Fruit fly (Drosophila melanogaster) whole organism, embryonic: Measurements from ENCODE around the gene CG13113.
A peak's percentile ranks its signal among the peaks of the same experiment; 100 is the strongest.

Source experiments
- Atf6 ChIP-seq: fragments of 200-800 bp; sonication (Bioruptor generic); IDR thresholded peaks from 2 replicates; pipeline ENCODE4 v1.3.6; 2022; ENCODE audit warnings: missing biosample characterization, missing genetic modification characterization
- BEAF-32 ChIP-seq: fragments of 200-800 bp; sonication (Bioruptor generic); optimal IDR thresholded peaks from 3 replicates; lab custom pipeline; 2017; ENCODE audit warnings: missing biosample characterization, missing genetic modification characterization, mild to moderate bottlenecking, moderate library complexity, missing genetic modification reagents
- CG10267 ChIP-seq: fragments of 200-800 bp; sonication (Bioruptor generic); optimal IDR thresholded peaks from 2 replicates; lab custom pipeline; 2018; ENCODE audit warnings: missing biosample characterization, mild to moderate bottlenecking, missing genetic modification characterization, moderate library complexity
- CG11093 ChIP-seq: fragments of 200-800 bp; sonication (Bioruptor generic); IDR thresholded peaks from 3 replicates; pipeline ENCODE4 v1.3.6; 2022; ENCODE audit warnings: missing biosample characterization, missing genetic modification characterization
- CG1233 ChIP-seq: fragments of 200-800 bp; sonication (Bioruptor generic); optimal IDR thresholded peaks from 4 replicates; lab custom pipeline; 2018; ENCODE audit warnings: missing biosample characterization, mild to moderate bottlenecking, missing genetic modification characterization
- CG13424 ChIP-seq: fragments of 200-800 bp; sonication (Bioruptor generic); optimal IDR thresholded peaks from 2 replicates; lab custom pipeline; 2019; ENCODE audit warnings: missing biosample characterization, mild to moderate bottlenecking, missing genetic modification characterization, moderate library complexity
- CG13894 ChIP-seq: fragments of 200-800 bp; sonication (Bioruptor generic); optimal IDR thresholded peaks from 3 replicates; lab custom pipeline; 2018; ENCODE audit warnings: missing biosample characterization, mild to moderate bottlenecking, missing genetic modification characterization, moderate library complexity
- CG14014 ChIP-seq: fragments of 200-800 bp; sonication (Bioruptor generic); IDR thresholded peaks from 2 replicates; pipeline ENCODE4 v1.3.6; 2022; ENCODE audit warnings: missing biosample characterization, missing genetic modification characterization
- CG17802 ChIP-seq: fragments of 200-800 bp; sonication (Bioruptor generic); optimal IDR thresholded peaks from 2 replicates; lab custom pipeline; 2018; ENCODE audit warnings: missing biosample characterization, mild to moderate bottlenecking, missing genetic modification characterization, moderate library complexity
- CG2120 ChIP-seq: fragments of 200-800 bp; sonication (Bioruptor generic); optimal IDR thresholded peaks from 3 replicates; lab custom pipeline; 2016; ENCODE audit warnings: missing biosample characterization, missing genetic modification characterization
- CG2678 ChIP-seq: fragments of 200-800 bp; sonication (Bioruptor generic); optimal IDR thresholded peaks from 3 replicates; lab custom pipeline; 2019; ENCODE audit warnings: missing biosample characterization, mild to moderate bottlenecking, missing genetic modification characterization, moderate library complexity
- CG32772 ChIP-seq: fragments of 200-800 bp; sonication (Bioruptor generic); IDR thresholded peaks from 2 replicates; pipeline ENCODE4 v1.3.6; 2022; ENCODE audit warnings: missing biosample characterization, missing genetic modification characterization
- CG3281 ChIP-seq: fragments of 200-800 bp; sonication (Bioruptor generic); optimal IDR thresholded peaks from 3 replicates; lab custom pipeline; 2017; ENCODE audit warnings: missing biosample characterization, mild to moderate bottlenecking, missing genetic modification characterization
- CG4328 ChIP-seq: fragments of 200-800 bp; sonication (Bioruptor generic); optimal IDR thresholded peaks from 3 replicates; lab custom pipeline; 2017; ENCODE audit warnings: missing biosample characterization, missing genetic modification reagents, missing genetic modification characterization
- CG6791 ChIP-seq: fragments of 200-800 bp; sonication (Bioruptor generic); IDR thresholded peaks from 3 replicates; pipeline ENCODE4 v1.3.6; 2022; ENCODE audit warnings: missing biosample characterization, missing genetic modification characterization; ENCODE audit not compliant: partially characterized antibody
- CG7839 ChIP-seq: fragments of 200-800 bp; sonication (Bioruptor generic); optimal IDR thresholded peaks from 3 replicates; lab custom pipeline; 2018; ENCODE audit warnings: missing biosample characterization, mild to moderate bottlenecking, missing genetic modification characterization, moderate library complexity
- CG7987 ChIP-seq: fragments of 200-800 bp; sonication (Bioruptor generic); optimal IDR thresholded peaks from 2 replicates; lab custom pipeline; 2018; ENCODE audit warnings: missing biosample characterization, mild to moderate bottlenecking, missing genetic modification characterization, moderate library complexity
- CG9215 ChIP-seq: fragments of 200-800 bp; sonication (Bioruptor generic); IDR thresholded peaks from 2 replicates; pipeline ENCODE4 v1.3.6; 2022; ENCODE audit warnings: missing biosample characterization, missing genetic modification characterization
- Chrac-16 ChIP-seq: fragments of 200-800 bp; sonication (Bioruptor generic); optimal IDR thresholded peaks from 3 replicates; lab custom pipeline; 2016; ENCODE audit warnings: missing biosample characterization, missing genetic modification characterization
- D19A ChIP-seq: fragments of 200-800 bp; optimal IDR thresholded peaks from 3 replicates; lab custom pipeline; 2019; ENCODE audit warnings: missing biosample characterization, mild to moderate bottlenecking, missing genetic modification characterization, moderate library complexity
- HmgD ChIP-seq: fragments of 200-800 bp; sonication (Bioruptor generic); optimal IDR thresholded peaks from 3 replicates; lab custom pipeline; 2016; ENCODE audit warnings: missing biosample characterization, missing genetic modification characterization
- Opbp ChIP-seq: fragments of 200-800 bp; sonication (Bioruptor generic); IDR thresholded peaks from 3 replicates; pipeline ENCODE4 v1.3.6; 2022; ENCODE audit warnings: missing biosample characterization, missing genetic modification characterization; ENCODE audit not compliant: partially characterized antibody
- Sox102F ChIP-seq: fragments of 200-800 bp; sonication (Bioruptor generic); optimal IDR thresholded peaks from 2 replicates; lab custom pipeline; 2018; ENCODE audit warnings: missing biosample characterization, mild to moderate bottlenecking, missing genetic modification characterization, moderate library complexity
- Usf ChIP-seq: fragments of 200-800 bp; sonication (Bioruptor generic); optimal IDR thresholded peaks from 2 replicates; lab custom pipeline; 2017; ENCODE audit warnings: missing genotype, missing biosample characterization, missing genetic modification characterization
- Xrp1 ChIP-seq: fragments of 200-800 bp; sonication (Bioruptor generic); IDR thresholded peaks from 2 replicates; pipeline ENCODE4 v1.3.6; 2022; ENCODE audit warnings: missing biosample characterization, missing genetic modification characterization
- amos ChIP-seq: fragments of 200-800 bp; sonication (Bioruptor generic); IDR thresholded peaks from 2 replicates; pipeline ENCODE4 v1.3.6; 2022; ENCODE audit warnings: missing biosample characterization, missing genetic modification characterization; ENCODE audit not compliant: partially characterized antibody
- aop ChIP-seq: fragments of 200-800 bp; sonication (Bioruptor generic); IDR thresholded peaks from 2 replicates; pipeline ENCODE4 v1.3.6; 2022; ENCODE audit warnings: missing biosample characterization, missing genetic modification characterization
- caup ChIP-seq: fragments of 200-800 bp; sonication (Bioruptor generic); optimal IDR thresholded peaks from 3 replicates; lab custom pipeline; 2017; ENCODE audit warnings: missing biosample characterization, mild to moderate bottlenecking, missing genetic modification characterization, moderate library complexity; ENCODE audit not compliant: severe bottlenecking
- dpn ChIP-seq, 2 experiments: fragments of 200-800 bp; sonication (Bioruptor generic); optimal IDR thresholded peaks; 3 replicates each; lab custom pipeline; 2016; ENCODE audit warnings: missing biosample characterization in 2 of 2, missing genetic modification characterization in 2 of 2
- en ChIP-seq: fragments of 200-800 bp; sonication (Bioruptor generic); optimal IDR thresholded peaks from 2 replicates; lab custom pipeline; 2016; ENCODE audit warnings: missing biosample characterization, missing genetic modification characterization
- esg ChIP-seq: fragments of 200-800 bp; sonication (Bioruptor generic); conservative IDR thresholded peaks from 2 replicates; pipeline ENCODE4 v1.3.6; 2022; ENCODE audit warnings: missing biosample characterization, missing genetic modification characterization
- eve ChIP-seq, 2 experiments: fragments of >200 bp; optimal IDR thresholded peaks; 2 replicates each; lab custom pipeline; 2017; ENCODE audit warnings: missing biosample characterization in 2 of 2, missing genetic modification characterization in 2 of 2
- fru ChIP-seq: fragments of >200 bp; optimal IDR thresholded peaks from 2 replicates; lab custom pipeline; 2017
- gce ChIP-seq: fragments of 200-800 bp; sonication (Bioruptor generic); IDR thresholded peaks from 3 replicates; pipeline ENCODE4 v1.3.6; 2022; ENCODE audit warnings: missing biosample characterization, missing genetic modification characterization
- gcm2 ChIP-seq: fragments of 200-800 bp; sonication (Bioruptor generic); optimal IDR thresholded peaks from 2 replicates; lab custom pipeline; 2016; ENCODE audit warnings: missing biosample characterization, missing genetic modification characterization
- grau ChIP-seq: fragments of 200-800 bp; optimal IDR thresholded peaks from 3 replicates; lab custom pipeline; 2019; ENCODE audit warnings: missing biosample characterization, mild to moderate bottlenecking, missing genetic modification characterization, moderate library complexity
- ind ChIP-seq: fragments of 200-800 bp; sonication (Bioruptor generic); optimal IDR thresholded peaks from 3 replicates; lab custom pipeline; 2016; ENCODE audit warnings: missing biosample characterization, missing genetic modification characterization
- lbe ChIP-seq: fragments of 200-800 bp; sonication (Bioruptor generic); optimal IDR thresholded peaks from 2 replicates; lab custom pipeline; 2016; ENCODE audit warnings: missing biosample characterization, mild to moderate bottlenecking, missing genetic modification characterization
- mirr ChIP-seq: fragments of 200-800 bp; sonication (Bioruptor generic); optimal IDR thresholded peaks from 3 replicates; lab custom pipeline; 2018; ENCODE audit warnings: missing biosample characterization, mild to moderate bottlenecking, missing genetic modification characterization
- nom ChIP-seq: fragments of 200-800 bp; sonication (Bioruptor generic); optimal IDR thresholded peaks from 2 replicates; lab custom pipeline; 2017; ENCODE audit warnings: missing biosample characterization, missing genetic modification characterization, mild to moderate bottlenecking, moderate library complexity, missing genetic modification reagents
- pum ChIP-seq: fragments of 200-800 bp; sonication (Bioruptor generic); optimal IDR thresholded peaks from 2 replicates; lab custom pipeline; 2016; ENCODE audit warnings: missing biosample characterization, missing genetic modification characterization
- pzg ChIP-seq: fragments of 200-800 bp; sonication (Bioruptor generic); optimal IDR thresholded peaks from 3 replicates; lab custom pipeline; 2018; ENCODE audit warnings: missing biosample characterization, mild to moderate bottlenecking, missing genetic modification characterization, moderate library complexity
- shn ChIP-seq: fragments of 200-800 bp; sonication (Bioruptor generic); optimal IDR thresholded peaks from 3 replicates; lab custom pipeline; 2016; ENCODE audit warnings: missing biosample characterization, missing genetic modification characterization
- sisA ChIP-seq: fragments of 200-800 bp; sonication (Bioruptor generic); IDR thresholded peaks from 2 replicates; pipeline ENCODE4 v1.3.6; 2022; ENCODE audit warnings: missing biosample characterization, missing genetic modification characterization
- sob ChIP-seq: fragments of 200-800 bp; sonication (Bioruptor generic); IDR thresholded peaks from 2 replicates; pipeline ENCODE4 v1.3.6; 2022; ENCODE audit warnings: missing biosample characterization, missing genetic modification characterization
- sug ChIP-seq: fragments of 200-800 bp; optimal IDR thresholded peaks from 2 replicates; lab custom pipeline; 2019; ENCODE audit warnings: missing biosample characterization, mild to moderate bottlenecking, missing genetic modification characterization, moderate library complexity
- trem ChIP-seq: fragments of 200-800 bp; optimal IDR thresholded peaks from 3 replicates; lab custom pipeline; 2019; ENCODE audit warnings: missing biosample characterization, mild to moderate bottlenecking, missing genetic modification characterization, moderate library complexity
- vvl ChIP-seq: fragments of 200-800 bp; sonication (Bioruptor generic); IDR thresholded peaks from 2 replicates; pipeline ENCODE4 v1.3.6; 2022; ENCODE audit warnings: missing biosample characterization, missing genetic modification characterization

CG13113 gene

dm6 chr2L:9494663-9495417 lies 49.1 kb upstream of the CG13113 start, which contains the start of gene Gdi (continued):
- TF ChIP-seq CG17802, result no peak
- no peak for TF ChIP-seq lbe (GFP tag; lab: Kevin White, UChicago)
- TF ChIP-seq esg (GFP tag; lab: Robert Waterston, UW), result 0 out of 2 replicates have a peak, but pooled peaks have one; percentile 6
- 0 out of 2 replicates have a peak, but pooled peaks have one; percentile 15 for TF ChIP-seq CG9215 (GFP tag; lab: Robert Waterston, UW)
- TF ChIP-seq CG3281 (GFP tag; lab: Kevin White, UChicago), result peak; percentile 60
- no peak for TF ChIP-seq CG11093 (GFP tag; lab: Robert Waterston, UW)
- peak; percentile 34 for TF ChIP-seq grau
- peak; percentile 29 for TF ChIP-seq mirr (GFP tag; lab: Kevin White, UChicago)
- no peak for TF ChIP-seq aop (GFP tag; lab: Robert Waterston, UW)
- TF ChIP-seq Usf (GFP tag; lab: Kevin White, UChicago), result no peak
- TF ChIP-seq ind (GFP tag; lab: Kevin White, UChicago), result peak; percentile 42
- peak; percentile 5 for TF ChIP-seq sug (tag; lab: Kevin White, UChicago)
- no peak for TF ChIP-seq en (GFP tag; lab: Kevin White, UChicago)
- TF ChIP-seq eve (GFP tag; optimal IDR thresholded peaks at IDR 0.05; lab: Kevin White, UChicago), result peak in 1 of 2 experiments; percentile 31
- peak; percentile 65 for TF ChIP-seq BEAF-32 (GFP tag; lab: Kevin White, UChicago)
- TF ChIP-seq dpn (GFP tag; optimal IDR thresholded peaks at IDR 0.05; lab: Kevin White, UChicago), result peak; percentile 22 to 35
- TF ChIP-seq gcm2 (GFP tag; lab: Kevin White, UChicago), result no peak
- TF ChIP-seq CG1233 (GFP tag; lab: Kevin White, UChicago), result peak; percentile 20
- peak; percentile 14 for TF ChIP-seq pum
- peak; percentile 49; the same call in 1 of the 2 replicates for TF ChIP-seq sob (GFP tag; lab: Robert Waterston, UW)
- peak; percentile 45; the same call in 1 of the 2 replicates for TF ChIP-seq vvl (GFP tag; lab: Robert Waterston, UW)
- TF ChIP-seq amos (GFP tag; lab: Robert Waterston, UW), result peak; percentile 39; the same call in 1 of the 2 replicates
- TF ChIP-seq Atf6 (GFP tag; lab: Robert Waterston, UW), result 0 out of 2 replicates have a peak, but pooled peaks have one; percentile 35
- peak; percentile 29 for TF ChIP-seq CG2678 (tag; lab: Kevin White, UChicago)
- peak; percentile 13 for TF ChIP-seq CG13894 (tag; lab: Kevin White, UChicago)
- peak; percentile 26; the same call in 1 of the 2 replicates for TF ChIP-seq CG14014 (GFP tag; lab: Robert Waterston, UW)
- TF ChIP-seq CG4328 (GFP tag; lab: Kevin White, UChicago), result peak; percentile 36
- no peak for TF ChIP-seq CG7987 (GFP tag; lab: Kevin White, UChicago)
- no peak for TF ChIP-seq Opbp (GFP tag; lab: Robert Waterston, UW)
- TF ChIP-seq CG32772 (GFP tag; lab: Robert Waterston, UW), result no peak
- TF ChIP-seq HmgD, result no peak
- TF ChIP-seq D19A (tag; lab: Kevin White, UChicago), result no peak
- peak; percentile 28 for TF ChIP-seq CG10267 (tag; lab: Kevin White, UChicago)
- peak; percentile 30 for TF ChIP-seq CG13424 (tag; lab: Kevin White, UChicago)
- TF ChIP-seq caup (GFP tag; lab: Kevin White, UChicago), result peak; percentile 30
- peak; percentile 18 for TF ChIP-seq Chrac-16 (GFP tag; lab: Kevin White, UChicago)
- peak; percentile 38; the same call in 1 of the 2 replicates for TF ChIP-seq Xrp1 (GFP tag; lab: Robert Waterston, UW)
- 0 out of 3 replicates have a peak, but pooled peaks have one; percentile 34 for TF ChIP-seq CG6791 (GFP tag; lab: Robert Waterston, UW)
- peak; percentile 30 for TF ChIP-seq fru (lab: Kevin White, UChicago)
- peak; percentile 17 for TF ChIP-seq trem (tag; lab: Kevin White, UChicago)
- peak; percentile 21 for TF ChIP-seq nom (GFP tag; lab: Kevin White, UChicago)
- TF ChIP-seq Sox102F (GFP tag; lab: Kevin White, UChicago), result peak; percentile 23
- TF ChIP-seq CG2120, result peak; percentile 47
- TF ChIP-seq shn, result peak; percentile 11
- TF ChIP-seq sisA (GFP tag; lab: Robert Waterston, UW), result 0 out of 2 replicates have a peak, but pooled peaks have one; percentile 16
- peak; percentile 25 for TF ChIP-seq CG7839 (tag; lab: Kevin White, UChicago)
- TF ChIP-seq pzg (GFP tag; lab: Kevin White, UChicago), result peak; percentile 53
- no peak for TF ChIP-seq gce
